Fruit fly (Drosophila melanogaster) whole organism, pupa: ENCODE results near the gene CG14151.

Experiments
- CG10348 ChIP-seq: fragments of 200-800 bp; sonication (Bioruptor generic); IDR thresholded peaks from 2 replicates; pipeline ENCODE4 v1.3.6; 2022; ENCODE audit warnings: missing biosample characterization, missing genetic modification characterization
- CG12605 ChIP-seq: fragments of 200-800 bp; sonication (Bioruptor generic); IDR thresholded peaks from 2 replicates; pipeline ENCODE4 v1.3.6; 2022; ENCODE audit warnings: missing biosample characterization, missing genetic modification characterization
- CG13204 ChIP-seq: fragments of 200-800 bp; sonication (Bioruptor generic); optimal IDR thresholded peaks from 2 replicates; lab custom pipeline; 2018; ENCODE audit warnings: missing biosample characterization, mild to moderate bottlenecking, missing genetic modification characterization, moderate library complexity
- CG14655 ChIP-seq: fragments of 200-800 bp; sonication (Bioruptor generic); optimal IDR thresholded peaks from 3 replicates; lab custom pipeline; 2017; ENCODE audit warnings: mild to moderate bottlenecking, missing biosample characterization, missing genetic modification reagents, missing genetic modification characterization
- CG15710 ChIP-seq: fragments of 200-800 bp; sonication (Bioruptor generic); optimal IDR thresholded peaks from 2 replicates; lab custom pipeline; 2018; ENCODE audit warnings: missing biosample characterization, mild to moderate bottlenecking, missing genetic modification characterization, moderate library complexity
- CG17806 ChIP-seq: fragments of 200-800 bp; sonication (Bioruptor generic); optimal IDR thresholded peaks from 2 replicates; lab custom pipeline; 2018; ENCODE audit warnings: missing biosample characterization, mild to moderate bottlenecking, missing genetic modification characterization, moderate library complexity
- CG32121 ChIP-seq: fragments of 200-800 bp; sonication (Bioruptor generic); IDR thresholded peaks from 2 replicates; pipeline ENCODE4 v1.3.6; 2022; ENCODE audit warnings: missing biosample characterization, missing genetic modification characterization
- CG34367 ChIP-seq: fragments of 200-800 bp; sonication (Bioruptor generic); optimal IDR thresholded peaks from 2 replicates; lab custom pipeline; 2018; ENCODE audit warnings: missing biosample characterization, mild to moderate bottlenecking, missing genetic modification characterization
- CG4496 ChIP-seq: fragments of 200-800 bp; sonication (Bioruptor generic); IDR thresholded peaks from 3 replicates; pipeline ENCODE4 v1.3.6; 2022; ENCODE audit warnings: missing biosample characterization, missing genetic modification characterization
- CG8159 ChIP-seq: fragments of 200-800 bp; sonication (Bioruptor generic); optimal IDR thresholded peaks from 3 replicates; lab custom pipeline; 2018; ENCODE audit warnings: missing biosample characterization, mild to moderate bottlenecking, missing genetic modification characterization, moderate library complexity
- CG8301 ChIP-seq: fragments of 200-800 bp; sonication (Bioruptor generic); optimal IDR thresholded peaks from 2 replicates; lab custom pipeline; 2018; ENCODE audit warnings: missing biosample characterization, mild to moderate bottlenecking, missing genetic modification characterization
- CG9948 ChIP-seq: fragments of 200-800 bp; sonication (Bioruptor generic); optimal IDR thresholded peaks from 2 replicates; lab custom pipeline; 2018; ENCODE audit warnings: missing biosample characterization, mild to moderate bottlenecking, missing genetic modification characterization, moderate library complexity
- D1 ChIP-seq: fragments of 200-800 bp; sonication (Bioruptor generic); optimal IDR thresholded peaks from 2 replicates; lab custom pipeline; 2018; ENCODE audit warnings: missing biosample characterization, mild to moderate bottlenecking, missing genetic modification characterization, moderate library complexity
- EcR ChIP-seq: fragments of 200-800 bp; sonication (Bioruptor generic); optimal IDR thresholded peaks from 3 replicates; lab custom pipeline; 2019; ENCODE audit warnings: missing biosample characterization, missing genetic modification characterization, mild to moderate bottlenecking, moderate library complexity, missing genetic modification reagents
- Ets98B ChIP-seq: fragments of 200-800 bp; sonication (Bioruptor generic); IDR thresholded peaks from 2 replicates; pipeline ENCODE4 v1.3.6; 2022; ENCODE audit warnings: missing biosample characterization, missing genetic modification characterization
- Pif1A ChIP-seq: fragments of 200-800 bp; sonication (Bioruptor generic); optimal IDR thresholded peaks from 3 replicates; lab custom pipeline; 2016; ENCODE audit warnings: missing biosample characterization, missing genetic modification characterization
- Pif1B ChIP-seq: fragments of 200-800 bp; sonication (Bioruptor generic); optimal IDR thresholded peaks from 3 replicates; lab custom pipeline; 2016; ENCODE audit warnings: missing biosample characterization, missing genetic modification characterization
- Snoo ChIP-seq: fragments of 200-800 bp; sonication (Bioruptor generic); optimal IDR thresholded peaks from 3 replicates; lab custom pipeline; 2017; ENCODE audit warnings: missing biosample characterization, mild to moderate bottlenecking, missing genetic modification characterization, inconsistent platforms
- fd96Ca ChIP-seq: fragments of 200-800 bp; sonication (Bioruptor generic); IDR thresholded peaks from 3 replicates; pipeline ENCODE4 v1.3.6; 2022; ENCODE audit warnings: missing biosample characterization, missing genetic modification characterization
- gl ChIP-seq: fragments of 200-800 bp; sonication (Bioruptor generic); optimal IDR thresholded peaks from 2 replicates; lab custom pipeline; 2018; ENCODE audit warnings: missing biosample characterization, mild to moderate bottlenecking, missing genetic modification characterization
- rn ChIP-seq: fragments of 200-800 bp; sonication (Bioruptor generic); IDR thresholded peaks from 2 replicates; pipeline ENCODE4 v1.3.6; 2022; ENCODE audit warnings: missing biosample characterization, missing genetic modification characterization

Gene CG14151

DNA sequence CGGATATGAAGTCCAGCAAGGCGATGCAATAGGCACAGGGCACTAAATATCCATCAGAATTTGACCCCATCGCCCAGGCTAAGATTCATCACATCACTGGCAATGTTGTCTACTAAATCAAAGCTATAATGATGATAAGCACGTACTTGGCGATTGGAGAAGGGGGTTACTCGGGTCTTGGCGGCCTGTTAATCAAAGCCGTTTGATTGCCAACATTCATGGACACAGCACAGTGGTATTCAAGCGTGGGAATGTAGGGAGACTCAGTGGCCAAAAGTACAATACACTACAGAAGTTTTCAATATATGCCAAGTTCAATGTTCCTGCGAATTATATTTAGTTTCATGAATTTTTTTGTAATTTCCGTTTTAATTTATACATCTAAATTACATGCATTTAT, at the start of gene CG14151:
Gene CG14151 (minus strand): TSS at position 101 of the 400 bp plus-strand sequence.
- no peak for TF ChIP-seq CG10348
- TF ChIP-seq fd96Ca (GFP tag; lab: Robert Waterston, UW), result no peak

DNA sequence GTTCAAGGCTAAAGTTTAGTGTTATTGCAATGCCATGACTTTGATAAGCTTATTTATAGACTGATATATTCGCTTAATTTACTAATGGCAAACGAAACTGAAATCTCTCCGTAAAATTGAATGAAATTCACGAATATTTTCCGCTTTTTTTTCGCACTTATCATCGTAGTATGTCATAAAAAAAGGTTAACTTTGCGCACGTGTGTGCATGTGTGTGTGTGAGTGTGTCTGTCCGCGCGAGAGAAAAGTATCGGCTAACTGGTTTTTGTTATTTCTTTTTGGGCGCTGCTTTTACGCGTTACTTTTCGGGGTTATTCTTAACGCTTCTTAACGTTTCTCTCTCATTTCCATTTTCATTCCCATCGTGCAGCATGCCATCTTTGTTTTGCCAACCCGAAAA, 49.5 kb upstream of the CG14151 start:
- TF ChIP-seq D1 (no peak), CG9948 (tag; lab: Kevin White, UChicago) (no peak), Pif1B (GFP tag; lab: Kevin White, UChicago) (no peak), Pif1A (no peak), EcR (GFP tag; lab: Kevin White, UChicago) (no peak), CG8301 (tag; lab: Kevin White, UChicago) (no peak), CG10348 (no peak), CG17806 (tag; lab: Kevin White, UChicago) (no peak), CG34367 (tag; lab: Kevin White, UChicago) (no peak), CG8159 (no peak), CG12605 (GFP tag; lab: Robert Waterston, UW) (no peak), Ets98B (GFP tag; lab: Robert Waterston, UW) (no peak), gl (no peak), rn (no peak)

DNA sequence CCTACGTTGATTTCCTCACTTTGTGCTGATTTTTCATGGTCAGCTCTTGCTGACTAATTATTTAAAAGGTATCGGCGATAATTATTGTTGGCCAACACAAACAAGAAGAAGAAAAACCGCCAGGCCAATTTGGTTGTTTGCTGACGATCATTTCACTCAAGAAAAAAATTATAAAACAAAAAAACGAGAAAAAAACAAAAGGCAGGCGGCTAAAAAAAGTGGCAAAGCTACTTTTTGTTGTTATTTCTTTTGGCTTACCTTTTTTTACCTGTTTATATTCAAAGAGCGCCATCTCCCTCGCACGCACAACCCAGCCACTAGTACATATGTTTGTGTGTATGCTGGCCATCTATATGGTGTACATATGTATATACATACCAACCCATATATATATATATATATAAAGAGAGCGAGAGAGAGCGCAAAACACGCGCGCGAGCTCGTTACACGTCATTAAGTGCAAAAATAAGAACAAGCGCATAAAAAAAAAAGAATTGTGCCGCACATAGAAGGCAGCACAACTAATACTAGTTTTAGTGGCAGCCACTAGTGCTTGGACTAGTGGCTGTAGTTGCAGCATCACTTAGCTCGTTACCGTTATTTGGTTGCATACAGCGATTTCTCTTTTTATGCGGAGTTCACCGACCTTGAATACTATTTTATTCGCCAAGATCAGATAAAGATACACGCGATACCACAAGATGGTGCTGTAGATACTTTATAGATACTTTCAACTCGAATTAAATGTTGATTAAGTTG, 47.5 kb upstream of the CG14151 start:
- peak; percentile 82 for TF ChIP-seq CG32121
- peak; percentile 59 for TF ChIP-seq CG34367 (tag; lab: Kevin White, UChicago)
- peak; percentile 53; the same call in 1 of the 2 replicates for TF ChIP-seq rn
- peak; percentile 70 for TF ChIP-seq Pif1A
- TF ChIP-seq CG13204 (GFP tag; lab: Kevin White, UChicago), result peak; percentile 80
- TF ChIP-seq fd96Ca (GFP tag; lab: Robert Waterston, UW), result peak; percentile 76; the same call in 2 of the 3 replicates
- TF ChIP-seq CG15710 (tag; lab: Kevin White, UChicago), result peak; percentile 52
- TF ChIP-seq CG12605 (GFP tag; lab: Robert Waterston, UW), result peak; percentile 78
- TF ChIP-seq Snoo, result peak; percentile 67
- TF ChIP-seq Ets98B (GFP tag; lab: Robert Waterston, UW), result peak; percentile 85
- peak; percentile 59 for TF ChIP-seq CG14655 (GFP tag; lab: Kevin White, UChicago)
- peak; percentile 83 for TF ChIP-seq gl
- TF ChIP-seq EcR (GFP tag; lab: Kevin White, UChicago), result peak; percentile 73
- peak; percentile 47 for TF ChIP-seq CG17806 (tag; lab: Kevin White, UChicago)
- peak; percentile 73 for TF ChIP-seq CG8159
- TF ChIP-seq Pif1B (GFP tag; lab: Kevin White, UChicago), result peak; percentile 58
- TF ChIP-seq CG9948 (tag; lab: Kevin White, UChicago), result peak; percentile 42
- peak; percentile 52 for TF ChIP-seq D1
- TF ChIP-seq CG4496 (GFP tag; lab: Robert Waterston, UW), result peak; percentile 84
- TF ChIP-seq CG10348, result no peak
- TF ChIP-seq CG8301 (tag; lab: Kevin White, UChicago), result peak; percentile 46
- TF ChIP-seq, all 21 proteins: peak for 20

DNA sequence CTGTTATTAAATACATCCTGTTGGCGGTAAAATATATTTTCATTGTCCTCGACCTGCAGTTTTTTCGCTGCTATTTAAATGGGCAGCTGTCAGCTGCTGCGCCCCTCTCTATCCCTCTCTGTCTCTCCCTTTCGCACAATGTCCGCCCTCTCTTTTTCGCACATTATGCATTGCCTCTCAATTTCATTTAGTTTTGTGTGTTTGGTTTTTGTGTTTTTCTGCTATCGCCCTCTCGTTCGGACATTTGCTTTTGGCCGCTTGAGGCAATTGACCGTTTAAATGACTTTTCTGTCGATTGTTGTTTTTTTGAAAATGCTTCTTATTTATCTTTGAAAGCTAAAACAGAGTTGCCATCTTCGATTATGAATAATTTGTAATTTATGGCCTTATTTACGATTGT, 46.7 kb upstream of the CG14151 start:
- TF ChIP-seq Pif1B (GFP tag; lab: Kevin White, UChicago) (no peak), Pif1A (no peak), CG8301 (tag; lab: Kevin White, UChicago) (no peak), gl (no peak), fd96Ca (GFP tag; lab: Robert Waterston, UW) (0 out of 3 replicates have a peak, but pooled peaks have one; percentile 15)
- TF ChIP-seq, all 21 proteins: peak for 1

DNA sequence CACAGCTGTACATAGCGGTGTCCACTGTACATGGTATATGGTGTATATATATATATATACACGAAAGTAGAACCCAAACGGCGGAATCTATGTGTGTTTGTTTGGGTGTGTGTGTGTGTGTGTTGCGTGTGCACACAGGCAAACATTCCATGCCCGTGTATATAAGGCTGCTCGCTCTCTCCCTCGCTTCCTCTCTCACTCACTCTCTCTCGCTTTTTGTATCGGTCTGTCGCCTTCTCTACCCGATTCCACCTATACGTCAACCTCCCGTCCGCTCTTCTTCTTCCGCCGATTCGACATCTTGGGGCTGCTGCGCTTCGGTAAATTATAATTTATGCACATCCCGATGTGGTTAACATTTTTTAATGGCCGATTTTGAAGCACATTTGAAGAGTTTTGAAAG, 45.9 kb upstream of the CG14151 start:
- TF ChIP-seq CG9948 (tag; lab: Kevin White, UChicago), result no peak
- TF ChIP-seq Ets98B (GFP tag; lab: Robert Waterston, UW), result peak; percentile 21; the same call in 1 of the 2 replicates
- TF ChIP-seq CG32121, result 0 out of 2 replicates have a peak, but pooled peaks have one; percentile 32
- no peak for TF ChIP-seq CG4496 (GFP tag; lab: Robert Waterston, UW)
- TF ChIP-seq CG13204 (GFP tag; lab: Kevin White, UChicago), result peak; percentile 9
- peak; percentile 12 for TF ChIP-seq EcR (GFP tag; lab: Kevin White, UChicago)

DNA sequence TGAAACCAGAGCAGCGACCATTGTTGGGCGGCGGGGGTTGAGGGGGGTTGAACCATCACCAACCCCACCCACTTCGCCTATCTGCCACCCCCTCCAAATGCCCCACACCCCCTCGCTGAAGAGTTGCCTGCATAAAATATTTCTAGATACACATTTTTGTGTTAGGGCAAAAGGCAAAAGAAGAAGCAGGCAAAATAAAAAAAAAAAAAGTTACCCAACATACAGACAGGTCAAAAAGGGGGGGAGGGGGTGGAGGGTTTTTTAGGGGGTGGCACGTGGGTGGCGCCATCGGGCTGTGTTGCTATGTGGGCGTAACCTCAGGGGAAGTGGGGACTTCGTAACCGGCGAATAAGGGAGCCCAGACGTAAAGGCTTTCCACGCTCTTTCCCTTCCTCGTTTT, 44.3 kb upstream of the CG14151 start:
- TF ChIP-seq CG9948 (tag; lab: Kevin White, UChicago) (no peak), CG17806 (tag; lab: Kevin White, UChicago) (no peak), Ets98B (GFP tag; lab: Robert Waterston, UW) (no peak), CG12605 (GFP tag; lab: Robert Waterston, UW) (no peak)
